Worm (Caenorhabditis elegans): Measurements from ENCODE around the gene nhr-206.

DNA sequence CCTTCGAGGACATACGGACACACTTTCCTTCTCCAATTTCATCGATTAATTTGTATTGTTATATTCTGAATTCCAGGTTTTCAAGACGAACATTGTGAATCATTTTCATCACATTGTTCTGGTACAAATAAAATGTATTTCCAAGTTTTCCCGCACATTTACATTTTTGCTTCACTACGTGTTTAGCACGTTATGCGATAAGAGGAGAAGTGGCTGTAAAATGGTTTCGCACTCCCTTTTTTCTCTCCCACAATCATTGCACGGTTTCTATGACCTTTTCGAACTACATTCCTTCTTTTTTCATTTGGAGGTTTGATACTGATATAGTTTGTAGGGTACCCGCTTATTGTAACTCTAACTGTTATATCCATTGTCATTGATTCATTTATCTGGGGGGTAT lies 21.9 kb downstream of the nhr-206 start:
- TF ChIP-seq snpc-4 (tag; optimal IDR thresholded peaks at IDR 0.05) (no peak), unc-120 (tag; optimal IDR thresholded peaks at IDR 0.05; ENCODE audit: poor library complexity, severe bottlenecking) (no peak), elt-1 (tag; optimal IDR thresholded peaks at IDR 0.05; ENCODE audit: borderline replicate concordance, insufficient read depth) (no peak), pha-4 (tag; optimal IDR thresholded peaks at IDR 0.05) (no peak)
